Worm (Caenorhabditis elegans): ENCODE measurements around the gene vap-2.

The vap-2 gene

ce11 chrX:10792435-10792834 lies at the start of gene vap-2:
vap-2 (minus strand) TSS chrX:10792535.
- TF ChIP-seq lin-39 (tag; optimal IDR thresholded peaks at IDR 0.05) (no peak), blmp-1 (tag; optimal IDR thresholded peaks at IDR 0.05) (no peak), lin-13 (GFP tag; optimal IDR thresholded peaks at IDR 0.05) (no peak), nhr-237 (tag; optimal IDR thresholded peaks at IDR 0.05) (no peak), pax-3 (tag; optimal IDR thresholded peaks at IDR 0.05) (no peak), nhr-84 (tag; optimal IDR thresholded peaks at IDR 0.05) (no peak), swsn-7 (tag; optimal IDR thresholded peaks at IDR 0.05) (no peak), pqm-1 (tag; optimal IDR thresholded peaks at IDR 0.05) (no peak), tlp-1 (tag; optimal IDR thresholded peaks at IDR 0.05) (no peak), nhr-28 (tag; optimal IDR thresholded peaks at IDR 0.05) (no peak), unc-86 (tag; optimal IDR thresholded peaks at IDR 0.05) (no peak), nhr-11 (tag; optimal IDR thresholded peaks at IDR 0.05) (no peak), lin-15B (tag; optimal IDR thresholded peaks at IDR 0.05) (no peak), ceh-90 (tag; optimal IDR thresholded peaks at IDR 0.05) (no peak), skn-1 (tag; optimal IDR thresholded peaks at IDR 0.05) (no peak), ama-1 (optimal IDR thresholded peaks at IDR 0.05) (no peak), zag-1 (tag; optimal IDR thresholded peaks at IDR 0.05) (no peak)

- no peak for TF ChIP-seq sox-4 (tag; optimal IDR thresholded peaks at IDR 0.05)
- peak; percentile 42 for TF ChIP-seq unc-86 (tag; optimal IDR thresholded peaks at IDR 0.05)
Measured at ce11 chrX:10838550-10838949, 46.2 kb upstream of the vap-2 start, which contains the start of gene plc-1. plc-1 (minus strand) TSS chrX:10838650.

ce11 chrX:10837609-10838008 lies 45.3 kb upstream of the vap-2 start:
- TF ChIP-seq egl-27 (tag; optimal IDR thresholded peaks at IDR 0.05), result no peak
- TF ChIP-seq hpl-2 (GFP tag; optimal IDR thresholded peaks at IDR 0.05), result no peak
- peak; percentile 62 for TF ChIP-seq dsc-1 (tag; optimal IDR thresholded peaks at IDR 0.05)
- no peak for TF ChIP-seq efl-1 (optimal IDR thresholded peaks at IDR 0.05)
- peak in 1 of 2 experiments; percentile 79 for TF ChIP-seq efl-1 (GFP tag; optimal IDR thresholded peaks at IDR 0.05 in 1 of 2)
- TF ChIP-seq aly-2 (tag; optimal IDR thresholded peaks at IDR 0.05), result no peak

ce11 chrX:10834568-10834967 lies 42.2 kb upstream of the vap-2 start:
- TF ChIP-seq mdl-1 (tag; optimal IDR thresholded peaks at IDR 0.05) (no peak), efl-1 (optimal IDR thresholded peaks at IDR 0.05) (no peak), efl-1 (GFP tag; optimal IDR thresholded peaks at IDR 0.05 in 1 of 2) (peak in 1 of 2 experiments; percentile 39), rnt-1 (tag; optimal IDR thresholded peaks at IDR 0.05) (peak; percentile 21), nhr-76 (tag; optimal IDR thresholded peaks at IDR 0.05) (no peak), isw-1 (GFP tag; IDR thresholded peaks at IDR 0.05) (no peak), unc-62 (GFP tag; optimal IDR thresholded peaks at IDR 0.05) (no peak)

- TF ChIP-seq ces-1 (GFP tag; optimal IDR thresholded peaks at IDR 0.05) (no peak), skn-1 (tag; optimal IDR thresholded peaks at IDR 0.05) (no peak), nhr-11 (tag; optimal IDR thresholded peaks at IDR 0.05) (no peak), irx-1 (tag; optimal IDR thresholded peaks at IDR 0.05) (no peak), hpl-2 (GFP tag; optimal IDR thresholded peaks at IDR 0.05) (no peak), pqm-1 (tag; optimal IDR thresholded peaks at IDR 0.05) (no peak), nhr-76 (tag; optimal IDR thresholded peaks at IDR 0.05) (no peak), ceh-82 (tag; optimal IDR thresholded peaks at IDR 0.05) (peak in 2 of 3 experiments; percentile 23 to 49), grh-1 (GFP tag; IDR thresholded peaks at IDR 0.05) (0 out of 2 replicates have a peak, but pooled peaks have one; percentile 5), ets-5 (GFP tag; IDR thresholded peaks at IDR 0.05) (no peak), lir-3 (tag; optimal IDR thresholded peaks at IDR 0.05; ENCODE audit: poor library complexity) (no peak), aha-1 (tag; optimal IDR thresholded peaks at IDR 0.05) (no peak), unc-98 (GFP tag; IDR thresholded peaks at IDR 0.05) (no peak), lin-13 (GFP tag; optimal IDR thresholded peaks at IDR 0.05) (no peak), lin-39 (tag; optimal IDR thresholded peaks at IDR 0.05) (no peak), lin-15B (tag; optimal IDR thresholded peaks at IDR 0.05) (no peak), C34B4.2 (tag; optimal IDR thresholded peaks at IDR 0.05) (no peak), fkh-4 (tag; optimal IDR thresholded peaks at IDR 0.05; ENCODE audit: borderline replicate concordance) (no peak), dpl-1 (GFP tag; optimal IDR thresholded peaks at IDR 0.05) (no peak), efl-3 (GFP tag; optimal IDR thresholded peaks at IDR 0.05) (no peak), xbp-1 (tag; optimal IDR thresholded peaks at IDR 0.05) (peak; percentile 35), snpc-4 (tag; optimal IDR thresholded peaks at IDR 0.05) (peak; percentile 10), swsn-7 (tag; optimal IDR thresholded peaks at IDR 0.05) (peak; percentile 47), ceh-8 (GFP tag; optimal IDR thresholded peaks at IDR 0.05) (no peak), ztf-4 (tag; optimal IDR thresholded peaks at IDR 0.05) (no peak), nhr-77 (tag; optimal IDR thresholded peaks at IDR 0.05) (no peak), C04F5.9 (tag; optimal IDR thresholded peaks at IDR 0.05) (no peak)
Measured at ce11 chrX:10821160-10821559, 28.8 kb upstream of the vap-2 start.
